1 worm cellular context compared by ENCODE assay signal in genomic region chrIII:7212028-7212427, ce11.
TF ChIP-seq lines count a peak whose summit lies in the region.

No protein-coding gene starts in this region.

TF ChIP-seq in whole organism, L1 larva, 84 proteins besides CTCF, POLR2A, EP300 and RAD21 (continued from another document):
- TF ChIP-seq elt-3 (tag; optimal IDR thresholded peaks at IDR 0.05; lab: Kevin White, UChicago), result peak in 1 of 6 experiments; percentile 28
- no peak for TF ChIP-seq zip-4 (GFP tag; optimal IDR thresholded peaks at IDR 0.05; lab: Kevin White, UChicago)
- no peak for TF ChIP-seq mdl-1 (tag; optimal IDR thresholded peaks at IDR 0.05; lab: Kevin White, UChicago)
- TF ChIP-seq hpl-2 (GFP tag; optimal IDR thresholded peaks at IDR 0.05; lab: Kevin White, UChicago), result no peak
- no peak for TF ChIP-seq Y116A8C.19 (tag; optimal IDR thresholded peaks at IDR 0.05; lab: Kevin White, UChicago; ENCODE audit: borderline replicate concordance)
- TF ChIP-seq unc-130 (tag; optimal IDR thresholded peaks at IDR 0.05; lab: Kevin White, UChicago), result no peak
- TF ChIP-seq nhr-77 (tag; optimal IDR thresholded peaks at IDR 0.05; lab: Kevin White, UChicago), result no peak
- TF ChIP-seq nhr-28 (tag; optimal IDR thresholded peaks at IDR 0.05; lab: Kevin White, UChicago), result no peak
- TF ChIP-seq elt-2 (tag; optimal IDR thresholded peaks at IDR 0.05; lab: Kevin White, UChicago), result peak; percentile 49
